Fruit fly (Drosophila melanogaster) whole organism, embryonic: ENCODE data around the gene CG11975.
A peak's percentile ranks its signal among the peaks of the same experiment; 100 is the strongest.

Experiments
- B-H2 ChIP-seq: fragments of 200-800 bp; sonication (Bioruptor generic); optimal IDR thresholded peaks from 2 replicates; lab custom pipeline; 2018; ENCODE audit warnings: missing biosample characterization, mild to moderate bottlenecking, missing genetic modification characterization
- BEAF-32 ChIP-seq: fragments of 200-800 bp; sonication (Bioruptor generic); optimal IDR thresholded peaks from 3 replicates; lab custom pipeline; 2017; ENCODE audit warnings: missing biosample characterization, missing genetic modification characterization, mild to moderate bottlenecking, moderate library complexity, missing genetic modification reagents
- Bteb2 ChIP-seq: fragments of 200-800 bp; sonication (Bioruptor generic); optimal IDR thresholded peaks from 2 replicates; lab custom pipeline; 2016; ENCODE audit warnings: missing biosample characterization, missing genetic modification characterization
- CG1024 ChIP-seq: fragments of 200-800 bp; sonication (Bioruptor generic); IDR thresholded peaks from 2 replicates; pipeline ENCODE4 v1.3.6; 2022; ENCODE audit warnings: missing biosample characterization, missing genetic modification characterization
- CG10366 ChIP-seq: fragments of 200-800 bp; sonication (Bioruptor generic); IDR thresholded peaks from 2 replicates; pipeline ENCODE4 v1.3.6; 2022; ENCODE audit warnings: missing biosample characterization, missing genetic modification characterization
- CG11560 ChIP-seq: fragments of 200-800 bp; sonication (Bioruptor generic); IDR thresholded peaks from 3 replicates; pipeline ENCODE4 v1.3.6; 2022; ENCODE audit warnings: missing biosample characterization, missing genetic modification characterization
- CG12219 ChIP-seq: fragments of 200-800 bp; sonication (Bioruptor generic); optimal IDR thresholded peaks from 3 replicates; lab custom pipeline; 2018; ENCODE audit warnings: missing biosample characterization, mild to moderate bottlenecking, missing genetic modification characterization
- CG12659 ChIP-seq: fragments of 200-800 bp; sonication (Bioruptor generic); optimal IDR thresholded peaks from 3 replicates; lab custom pipeline; 2017; ENCODE audit warnings: mild to moderate bottlenecking, missing biosample characterization, missing genetic modification reagents, missing genetic modification characterization
- CG1603 ChIP-seq: fragments of 200-800 bp; sonication (Bioruptor generic); optimal IDR thresholded peaks from 2 replicates; lab custom pipeline; 2019; ENCODE audit warnings: missing biosample characterization, mild to moderate bottlenecking, missing genetic modification characterization, moderate library complexity
- CG17328 ChIP-seq: fragments of 200-800 bp; sonication (Bioruptor generic); IDR thresholded peaks from 2 replicates; pipeline ENCODE4 v1.3.6; 2022; ENCODE audit warnings: missing biosample characterization, missing genetic modification characterization
- CG1792 ChIP-seq: fragments of 200-800 bp; sonication (Bioruptor generic); optimal IDR thresholded peaks from 2 replicates; lab custom pipeline; 2016; ENCODE audit warnings: missing biosample characterization, missing genetic modification characterization
- CG2116 ChIP-seq: fragments of 200-800 bp; sonication (Bioruptor generic); optimal IDR thresholded peaks from 3 replicates; lab custom pipeline; 2018; ENCODE audit warnings: missing biosample characterization, mild to moderate bottlenecking, missing genetic modification characterization
- CG2120 ChIP-seq: fragments of 200-800 bp; sonication (Bioruptor generic); optimal IDR thresholded peaks from 3 replicates; lab custom pipeline; 2016; ENCODE audit warnings: missing biosample characterization, missing genetic modification characterization
- CG3407 ChIP-seq: fragments of 200-800 bp; sonication (Bioruptor generic); optimal IDR thresholded peaks from 2 replicates; lab custom pipeline; 2018; ENCODE audit warnings: missing biosample characterization, mild to moderate bottlenecking, missing genetic modification characterization
- CG3847 ChIP-seq: fragments of 200-800 bp; sonication (Bioruptor generic); IDR thresholded peaks from 2 replicates; pipeline ENCODE4 v1.3.6; 2022; ENCODE audit warnings: missing biosample characterization, missing genetic modification characterization
- CG4617 ChIP-seq: fragments of 200-800 bp; sonication (Bioruptor generic); optimal IDR thresholded peaks from 3 replicates; lab custom pipeline; 2016; ENCODE audit warnings: missing biosample characterization, missing genetic modification characterization, borderline replicate concordance
- CG6813 ChIP-seq: fragments of 200-800 bp; sonication (Bioruptor generic); optimal IDR thresholded peaks from 2 replicates; lab custom pipeline; 2017; ENCODE audit warnings: missing biosample characterization, missing genetic modification characterization, mild to moderate bottlenecking, moderate library complexity, missing genetic modification reagents
- CTCF ChIP-seq: fragments of 200-800 bp; sonication (Bioruptor generic); optimal IDR thresholded peaks from 2 replicates; lab custom pipeline; 2017; ENCODE audit warnings: missing biosample characterization, mild to moderate bottlenecking, missing genetic modification characterization, moderate library complexity
- Chrac-16 ChIP-seq: fragments of 200-800 bp; sonication (Bioruptor generic); optimal IDR thresholded peaks from 3 replicates; lab custom pipeline; 2016; ENCODE audit warnings: missing biosample characterization, missing genetic modification characterization
- CoRest ChIP-seq: fragments of 200-800 bp; sonication (Bioruptor generic); optimal IDR thresholded peaks from 3 replicates; lab custom pipeline; 2018; ENCODE audit warnings: missing biosample characterization, mild to moderate bottlenecking, missing genetic modification characterization, moderate library complexity
- D19A ChIP-seq: fragments of 200-800 bp; optimal IDR thresholded peaks from 3 replicates; lab custom pipeline; 2019; ENCODE audit warnings: missing biosample characterization, mild to moderate bottlenecking, missing genetic modification characterization, moderate library complexity
- D19B ChIP-seq: fragments of 200-800 bp; sonication (Bioruptor generic); optimal IDR thresholded peaks from 2 replicates; lab custom pipeline; 2017; ENCODE audit warnings: missing biosample characterization, mild to moderate bottlenecking, missing genetic modification characterization
- E2f2 ChIP-seq: fragments of 200-800 bp; sonication (Bioruptor generic); IDR thresholded peaks from 2 replicates; pipeline ENCODE4 v1.3.6; 2022; ENCODE audit warnings: missing biosample characterization, missing genetic modification characterization
- Ets65A ChIP-seq: fragments of 200-800 bp; sonication (Bioruptor generic); peaks from one replicate; lab custom pipeline; 2016; ENCODE audit warnings: missing biosample characterization, missing genetic modification characterization
- Ets97D ChIP-seq: fragments of 200-800 bp; sonication (Bioruptor generic); optimal IDR thresholded peaks from 3 replicates; lab custom pipeline; 2016; ENCODE audit warnings: missing biosample characterization, missing genetic modification characterization
- HLH54F ChIP-seq: fragments of 200-800 bp; sonication (Bioruptor generic); optimal IDR thresholded peaks from 3 replicates; lab custom pipeline; 2016; ENCODE audit warnings: missing biosample characterization, missing genetic modification characterization
- HmgZ ChIP-seq: fragments of 200-800 bp; sonication (Bioruptor generic); optimal IDR thresholded peaks from 2 replicates; lab custom pipeline; 2018; ENCODE audit warnings: missing biosample characterization, mild to moderate bottlenecking, missing genetic modification characterization
- Hr3 ChIP-seq: fragments of 200-800 bp; sonication (Bioruptor generic); optimal IDR thresholded peaks from 3 replicates; lab custom pipeline; 2016; ENCODE audit warnings: missing biosample characterization, missing genetic modification characterization
- Hr39 ChIP-seq: fragments of >200 bp; optimal IDR thresholded peaks from 2 replicates; lab custom pipeline; 2017
- MBD-R2 ChIP-seq: fragments of 200-800 bp; sonication (Bioruptor generic); IDR thresholded peaks from 2 replicates; pipeline ENCODE4 v1.3.6; 2022; ENCODE audit warnings: missing biosample characterization, missing genetic modification characterization
- MESR4 ChIP-seq: fragments of 200-800 bp; sonication (Bioruptor generic); optimal IDR thresholded peaks from 2 replicates; lab custom pipeline; 2018; ENCODE audit warnings: missing biosample characterization, mild to moderate bottlenecking, missing genetic modification characterization, moderate library complexity
- Sry-δ ChIP-seq: fragments of 200-800 bp; sonication (Bioruptor generic); optimal IDR thresholded peaks from 2 replicates; lab custom pipeline; 2016; ENCODE audit warnings: missing biosample characterization, missing genetic modification characterization
- Stat92E ChIP-seq, 3 experiments: fragments of >200 bp in 2 of 3; fragments of 200-800 bp in 1 of 3; sonication (Bioruptor generic) in 1 of 3; optimal IDR thresholded peaks; 2 replicates each; lab custom pipeline; 2017 to 2019; ENCODE audit warnings: missing biosample characterization in 3 of 3, missing genetic modification characterization in 3 of 3, mild to moderate bottlenecking in 1 of 3, moderate library complexity in 1 of 3
- TFAM ChIP-seq: fragments of 200-800 bp; sonication (Bioruptor generic); optimal IDR thresholded peaks from 2 replicates; lab custom pipeline; 2017; ENCODE audit warnings: missing biosample characterization, missing genetic modification characterization, inconsistent platforms
- ab ChIP-seq: fragments of 200-800 bp; sonication (Bioruptor generic); optimal IDR thresholded peaks from 2 replicates; lab custom pipeline; 2016; ENCODE audit warnings: missing biosample characterization, missing genetic modification characterization
- ara ChIP-seq: fragments of 200-800 bp; sonication (Bioruptor generic); IDR thresholded peaks from 2 replicates; pipeline ENCODE4 v1.3.6; 2022; ENCODE audit warnings: missing biosample characterization, missing genetic modification characterization
- ato ChIP-seq: fragments of 200-800 bp; sonication (Bioruptor generic); IDR thresholded peaks from 2 replicates; pipeline ENCODE4 v1.3.6; 2022; ENCODE audit warnings: missing biosample characterization, missing genetic modification characterization; ENCODE audit not compliant: partially characterized antibody
- emc ChIP-seq: fragments of 200-800 bp; sonication (Bioruptor generic); optimal IDR thresholded peaks from 2 replicates; lab custom pipeline; 2016; ENCODE audit warnings: missing biosample characterization, missing genetic modification characterization
- gfzf ChIP-seq: fragments of 200-800 bp; sonication (Bioruptor generic); optimal IDR thresholded peaks from 2 replicates; lab custom pipeline; 2016; ENCODE audit warnings: missing biosample characterization, mild to moderate bottlenecking, missing genetic modification characterization, moderate library complexity
- gsb-n ChIP-seq: fragments of 200-800 bp; sonication (Bioruptor generic); optimal IDR thresholded peaks from 3 replicates; lab custom pipeline; 2018; ENCODE audit warnings: missing biosample characterization, mild to moderate bottlenecking, missing genetic modification characterization
- mam ChIP-seq: fragments of 200-800 bp; sonication (Bioruptor generic); optimal IDR thresholded peaks from 3 replicates; lab custom pipeline; 2016; ENCODE audit warnings: missing biosample characterization, missing genetic modification characterization
- pfk ChIP-seq: fragments of 200-800 bp; sonication (Bioruptor generic); optimal IDR thresholded peaks from 2 replicates; lab custom pipeline; 2018; ENCODE audit warnings: missing biosample characterization, mild to moderate bottlenecking, missing genetic modification characterization, moderate library complexity
- pita ChIP-seq: fragments of 200-800 bp; sonication (Bioruptor generic); optimal IDR thresholded peaks from 2 replicates; lab custom pipeline; 2017; ENCODE audit warnings: missing biosample characterization, mild to moderate bottlenecking, missing genetic modification characterization
- rib ChIP-seq: fragments of 200-800 bp; sonication (Bioruptor generic); IDR thresholded peaks from 2 replicates; pipeline ENCODE4 v1.3.6; 2022; ENCODE audit warnings: missing biosample characterization, missing genetic modification characterization
- salm ChIP-seq: fragments of 200-800 bp; sonication (Bioruptor generic); optimal IDR thresholded peaks from 2 replicates; lab custom pipeline; 2018; ENCODE audit warnings: missing biosample characterization, mild to moderate bottlenecking, missing genetic modification characterization
- sens ChIP-seq: fragments of 200-800 bp; sonication (Bioruptor generic); peaks from one replicate; lab custom pipeline; 2016; ENCODE audit warnings: missing biosample characterization, missing genetic modification characterization
- sens-2 ChIP-seq: fragments of 200-800 bp; sonication (Bioruptor generic); IDR thresholded peaks from 2 replicates; pipeline ENCODE4 v1.3.6; 2022; ENCODE audit warnings: missing biosample characterization, missing genetic modification characterization
- stc ChIP-seq: fragments of 200-800 bp; sonication (Bioruptor generic); IDR thresholded peaks from 2 replicates; pipeline ENCODE4 v1.3.6; 2022; ENCODE audit warnings: missing biosample characterization, missing genetic modification characterization
- stwl ChIP-seq: fragments of 200-800 bp; sonication (Bioruptor generic); optimal IDR thresholded peaks from 3 replicates; lab custom pipeline; 2018; ENCODE audit warnings: missing biosample characterization, mild to moderate bottlenecking, missing genetic modification characterization, moderate library complexity
- sug ChIP-seq: fragments of 200-800 bp; optimal IDR thresholded peaks from 2 replicates; lab custom pipeline; 2019; ENCODE audit warnings: missing biosample characterization, mild to moderate bottlenecking, missing genetic modification characterization, moderate library complexity
- tll ChIP-seq, 2 experiments: fragments of 200-800 bp in 1 of 2; fragments of >200 bp in 1 of 2; sonication (Bioruptor generic) in 1 of 2; optimal IDR thresholded peaks; 2 replicates each; lab custom pipeline; 2017 to 2019; ENCODE audit warnings: missing biosample characterization in 2 of 2, missing genetic modification characterization in 2 of 2, mild to moderate bottlenecking in 1 of 2, moderate library complexity in 1 of 2
- toy ChIP-seq: fragments of 200-800 bp; sonication (Bioruptor generic); IDR thresholded peaks from 2 replicates; pipeline ENCODE4 v1.3.6; 2022; ENCODE audit warnings: missing biosample characterization, missing genetic modification characterization
- vvl ChIP-seq: fragments of 200-800 bp; sonication (Bioruptor generic); IDR thresholded peaks from 2 replicates; pipeline ENCODE4 v1.3.6; 2022; ENCODE audit warnings: missing biosample characterization, missing genetic modification characterization

CG11975 gene

dm6 chr3R:9008202-9008601, 15.1 kb downstream of the CG11975 start, which contains the start of gene CG11983 (continued):
- TF ChIP-seq D19A (tag; lab: Kevin White, UChicago): no peak
- TF ChIP-seq CG12219: no peak
- TF ChIP-seq gsb-n (tag; lab: Kevin White, UChicago): no peak
- no peak for TF ChIP-seq D19B (GFP tag; lab: Kevin White, UChicago)
- no peak for TF ChIP-seq stc (GFP tag; lab: Robert Waterston, UW)
- TF ChIP-seq CG6813 (GFP tag; lab: Kevin White, UChicago): no peak
- TF ChIP-seq sens (GFP tag; lab: Kevin White, UChicago): peak; percentile 15
- peak; percentile 81 for TF ChIP-seq E2f2 (GFP tag; lab: Robert Waterston, UW)
- TF ChIP-seq Hr39: no peak
- TF ChIP-seq Ets65A (GFP tag; lab: Kevin White, UChicago): no peak
- no peak for TF ChIP-seq toy (GFP tag; lab: Robert Waterston, UW)
- no peak for TF ChIP-seq mam (GFP tag; lab: Kevin White, UChicago)
- TF ChIP-seq ab (GFP tag; lab: Kevin White, UChicago): no peak
- peak; percentile 41 for TF ChIP-seq stwl
- peak; percentile 48 for TF ChIP-seq CoRest (tag; lab: Kevin White, UChicago)
- peak in 1 of 3 experiments; percentile 79 for TF ChIP-seq Stat92E (GFP tag; optimal IDR thresholded peaks at IDR 0.05; lab: Kevin White, UChicago)
- TF ChIP-seq sug (tag; lab: Kevin White, UChicago): peak; percentile 37
- TF ChIP-seq CG1024 (GFP tag; lab: Robert Waterston, UW): no peak
- peak; percentile 37 for TF ChIP-seq Sry-δ (GFP tag; lab: Kevin White, UChicago)
- no peak for TF ChIP-seq tll (GFP tag; optimal IDR thresholded peaks at IDR 0.05; lab: Kevin White, UChicago)
- peak; percentile 15 for TF ChIP-seq CG2120 (GFP tag; lab: Kevin White, UChicago)
- no peak for TF ChIP-seq CG3407 (GFP tag; lab: Kevin White, UChicago)
- no peak for TF ChIP-seq CG10366 (GFP tag; lab: Robert Waterston, UW)
- TF ChIP-seq HmgZ: peak; percentile 60
- TF ChIP-seq CG3847 (GFP tag; lab: Robert Waterston, UW): peak; percentile 42; the same call in 1 of the 2 replicates
- no peak for TF ChIP-seq HLH54F (GFP tag; lab: Kevin White, UChicago)
- no peak for TF ChIP-seq Hr3 (GFP tag; lab: Kevin White, UChicago)
- TF ChIP-seq CG11560: no peak
- no peak for TF ChIP-seq ato (GFP tag; lab: Robert Waterston, UW)
- TF ChIP-seq gfzf (GFP tag; lab: Kevin White, UChicago): peak; percentile 81
- TF ChIP-seq CG1603 (tag; lab: Kevin White, UChicago): peak; percentile 56
- no peak for TF ChIP-seq pfk
- TF ChIP-seq emc: no peak
- TF ChIP-seq Chrac-16 (GFP tag; lab: Kevin White, UChicago): no peak
- peak; percentile 18 for TF ChIP-seq MESR4 (GFP tag; lab: Kevin White, UChicago)
- TF ChIP-seq pita (GFP tag; lab: Kevin White, UChicago): peak; percentile 28
- TF ChIP-seq TFAM (GFP tag; lab: Kevin White, UChicago): no peak
- TF ChIP-seq ara (GFP tag; lab: Robert Waterston, UW): no peak
- TF ChIP-seq salm (tag; lab: Kevin White, UChicago): no peak
- peak; percentile 30 for TF ChIP-seq BEAF-32 (GFP tag; lab: Kevin White, UChicago)
- no peak for TF ChIP-seq Bteb2 (GFP tag; lab: Kevin White, UChicago)
- TF ChIP-seq rib (GFP tag; lab: Robert Waterston, UW): no peak
- no peak for TF ChIP-seq vvl (GFP tag; lab: Robert Waterston, UW)
- TF ChIP-seq CG17328 (GFP tag; lab: Robert Waterston, UW): no peak
- TF ChIP-seq Ets97D (GFP tag; lab: Kevin White, UChicago): peak; percentile 73
- TF ChIP-seq CG12659 (GFP tag; lab: Kevin White, UChicago): peak; percentile 19
- TF ChIP-seq CG4617 (GFP tag; lab: Kevin White, UChicago): no peak
- peak; percentile 31 for TF ChIP-seq CG2116 (GFP tag; lab: Kevin White, UChicago)
- peak; percentile 55 for TF ChIP-seq CTCF
- peak; percentile 61 for TF ChIP-seq MBD-R2
- no peak for TF ChIP-seq sens-2 (GFP tag; lab: Robert Waterston, UW)
- TF ChIP-seq CG1792 (GFP tag; lab: Kevin White, UChicago): no peak
- TF ChIP-seq B-H2 (GFP tag; lab: Kevin White, UChicago): peak; percentile 54
